Worm (Caenorhabditis elegans): ENCODE data around the gene K01D12.7.

ce11 chrV:12365104-12365503, 36.2 kb downstream of the K01D12.7 start, which contains the start of gene fipr-2:
- TF ChIP-seq nhr-90 (tag; optimal IDR thresholded peaks at IDR 0.05) (no peak), ama-1 (optimal IDR thresholded peaks at IDR 0.05) (no peak), ama-1 (GFP tag; optimal IDR thresholded peaks at IDR 0.05) (no peak)

All from whole organism, young adult.